Worm (Caenorhabditis elegans) whole organism, L1 larva: Measurements from ENCODE around the gene mspn-1.

Source experiments
- C04F5.9 ChIP-seq: sonication (generic microtip); optimal IDR thresholded peaks from 2 replicates; lab custom pipeline; 2016; ENCODE audit warnings: missing genetic modification characterization, missing compliant biosample characterization
- alr-1 ChIP-seq: fragments of 200-800 bp; sonication (Bioruptor generic); optimal IDR thresholded peaks from 2 replicates; lab custom pipeline; 2018; ENCODE audit warnings: borderline replicate concordance, mild to moderate bottlenecking, missing genetic modification characterization, missing compliant biosample characterization
- ama-1 ChIP-seq: fragments of 150-350 bp; optimal IDR thresholded peaks from 2 replicates; lab custom pipeline; 2014
- blmp-1 ChIP-seq: fragments of 150-350 bp; optimal IDR thresholded peaks from 2 replicates; lab custom pipeline; 2014; ENCODE audit warnings: missing biosample characterization, missing genetic modification characterization
- efl-1 ChIP-seq, 4 experiments: fragments of 150-350 bp; optimal IDR thresholded peaks in 3 of 4; peaks in 1 of 4; 1 replicate in 1 of 4; 2 replicates in 3 of 4; lab custom pipeline; 2014; ENCODE audit warnings: missing biosample characterization in 2 of 4, missing genetic modification characterization in 2 of 4, missing genetic modification reagents in 2 of 4
- lin-39 ChIP-seq: fragments of 150-350 bp; optimal IDR thresholded peaks from 2 replicates; lab custom pipeline; 2014; ENCODE audit warnings: missing biosample characterization, missing genetic modification reagents, missing genetic modification characterization
- mep-1 ChIP-seq: fragments of 150-350 bp; optimal IDR thresholded peaks from 2 replicates; lab custom pipeline; 2014; ENCODE audit warnings: missing biosample characterization, missing genetic modification characterization
- nhr-20 ChIP-seq: sonication (generic microtip); optimal IDR thresholded peaks from 2 replicates; lab custom pipeline; 2016; ENCODE audit warnings: mild to moderate bottlenecking, missing genetic modification characterization, missing compliant biosample characterization
- nhr-237 ChIP-seq: fragments of 150-350 bp; optimal IDR thresholded peaks from 2 replicates; lab custom pipeline; 2014; ENCODE audit warnings: missing biosample characterization, missing genetic modification characterization
- skn-1 ChIP-seq: fragments of 150-350 bp; optimal IDR thresholded peaks from 2 replicates; lab custom pipeline; 2014; ENCODE audit warnings: missing biosample characterization, missing genetic modification characterization
- unc-62 ChIP-seq: fragments of 150-350 bp; optimal IDR thresholded peaks from 2 replicates; lab custom pipeline; 2014; ENCODE audit warnings: missing biosample characterization, missing genetic modification reagents, missing genetic modification characterization
- zip-4 ChIP-seq: fragments of 200-800 bp; sonication (Bioruptor generic); optimal IDR thresholded peaks from 2 replicates; lab custom pipeline; 2018; ENCODE audit warnings: mild to moderate bottlenecking, missing genetic modification characterization, moderate library complexity, missing compliant biosample characterization
- ztf-11 ChIP-seq, 2 experiments: sonication (generic microtip); optimal IDR thresholded peaks; 2 replicates each; lab custom pipeline; 2016 to 2017; ENCODE audit warnings: missing genetic modification characterization in 2 of 2, missing biosample characterization in 1 of 2, missing compliant biosample characterization in 1 of 2

- TF ChIP-seq skn-1 (tag; lab: Kevin White, UChicago) = no peak
- TF ChIP-seq unc-62 (GFP tag; lab: Kevin White, UChicago) = no peak
- TF ChIP-seq zip-4 (GFP tag; lab: Kevin White, UChicago) = no peak
- no peak for TF ChIP-seq alr-1 (tag; lab: Kevin White, UChicago)
- no peak for TF ChIP-seq C04F5.9
- TF ChIP-seq mep-1 (tag; lab: Kevin White, UChicago) = peak; percentile 11
- no peak for TF ChIP-seq ztf-11 (tag; optimal IDR thresholded peaks at IDR 0.05; lab: Kevin White, UChicago)
- TF ChIP-seq lin-39 = peak; percentile 36
- TF ChIP-seq nhr-20 (tag; lab: Kevin White, UChicago) = peak; percentile 57
- peak in 1 of 2 experiments; percentile 18 for TF ChIP-seq efl-1 (optimal IDR thresholded peaks at IDR 0.05; lab: Kevin White, UChicago)
- TF ChIP-seq efl-1 (GFP tag; optimal IDR thresholded peaks at IDR 0.05 in 1 of 2; lab: Kevin White, UChicago) = peak; percentile 28 to 89
- TF ChIP-seq nhr-237 = no peak
- TF ChIP-seq blmp-1 (tag; lab: Kevin White, UChicago) = peak; percentile 93
- no peak for TF ChIP-seq ama-1 (lab: Kevin White, UChicago)
Observed at ce11 chrIV:10180133-10180749, 2.5 kb downstream of the mspn-1 start, which contains the start of gene gta-1.
